Fruit fly (Drosophila melanogaster) whole organism, adult: ENCODE data around the gene Sarm.

Source experiments
- CG12768 ChIP-seq: fragments of 200-800 bp; sonication (Bioruptor generic); optimal IDR thresholded peaks from 2 replicates; lab custom pipeline; 2017; ENCODE audit warnings: missing biosample characterization, missing genetic modification characterization, mild to moderate bottlenecking, moderate library complexity, missing genetic modification reagents
- CG1620 ChIP-seq: fragments of 200-800 bp; sonication (Bioruptor generic); optimal IDR thresholded peaks from 2 replicates; lab custom pipeline; 2016; ENCODE audit warnings: missing biosample characterization, missing genetic modification characterization
- Clk ChIP-seq: fragments of 200-800 bp; sonication (Bioruptor generic); optimal IDR thresholded peaks from 2 replicates; lab custom pipeline; 2017; ENCODE audit warnings: missing biosample characterization, missing genetic modification characterization
- Crg-1 ChIP-seq: fragments of 200-800 bp; sonication (Bioruptor generic); optimal IDR thresholded peaks from 2 replicates; lab custom pipeline; 2016; ENCODE audit warnings: missing biosample characterization, missing genetic modification characterization
- Hr96 ChIP-seq: fragments of 200-800 bp; sonication (Bioruptor generic); optimal IDR thresholded peaks from 2 replicates; lab custom pipeline; 2016; ENCODE audit warnings: missing biosample characterization, missing genetic modification characterization
- Mnt ChIP-seq: fragments of 200-800 bp; sonication (Bioruptor generic); optimal IDR thresholded peaks from 2 replicates; lab custom pipeline; 2016; ENCODE audit warnings: missing biosample characterization, mild to moderate bottlenecking, missing genetic modification characterization
- cic ChIP-seq: fragments of 200-800 bp; sonication (Bioruptor generic); optimal IDR thresholded peaks from 2 replicates; lab custom pipeline; 2017; ENCODE audit warnings: missing biosample characterization, mild to moderate bottlenecking, missing genetic modification characterization, moderate library complexity
- kay ChIP-seq: fragments of 200-800 bp; sonication (Bioruptor generic); peaks from one replicate; lab custom pipeline; 2016; ENCODE audit warnings: missing biosample characterization, missing genetic modification characterization, borderline replicate concordance
- pad ChIP-seq: fragments of 200-800 bp; sonication (Bioruptor generic); optimal IDR thresholded peaks from 3 replicates; lab custom pipeline; 2017; ENCODE audit warnings: missing biosample characterization, missing genetic modification characterization, mild to moderate bottlenecking, moderate library complexity, missing genetic modification reagents

DNA sequence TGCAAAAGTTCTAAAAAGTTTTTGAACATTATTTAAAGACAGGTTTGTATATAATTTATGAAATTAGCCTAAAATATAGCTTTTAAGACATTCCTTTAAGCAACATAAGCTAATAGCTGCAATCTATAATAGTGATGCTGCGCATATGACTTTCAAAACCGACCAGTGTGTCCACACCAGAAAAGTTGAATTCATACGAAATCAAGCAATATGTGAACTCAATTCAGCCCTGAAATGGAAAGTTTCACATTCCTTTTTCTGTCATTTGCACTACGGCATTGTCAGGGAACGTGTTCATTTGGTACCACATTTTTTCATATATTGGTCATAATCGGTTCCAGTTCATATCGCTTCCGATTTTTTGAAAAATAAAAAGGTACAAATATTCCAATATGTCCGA, 45.2 kb downstream of the Sarm start, which contains the start of gene fan:
- TF ChIP-seq Clk (GFP tag; lab: Kevin White, UChicago) = no peak
- no peak for TF ChIP-seq CG1620
- TF ChIP-seq Mnt (GFP tag; lab: Kevin White, UChicago) = no peak
- no peak for TF ChIP-seq cic (GFP tag; lab: Kevin White, UChicago)
- no peak for TF ChIP-seq pad
- no peak for TF ChIP-seq CG12768 (GFP tag; lab: Kevin White, UChicago)
- TF ChIP-seq Crg-1 = no peak
- TF ChIP-seq Hr96 = no peak
- TF ChIP-seq kay (GFP tag; lab: Kevin White, UChicago) = no peak
